Fruit fly (Drosophila melanogaster) whole organism, wandering third instar larva: Measurements from ENCODE around the gene CG12024.

Experiments used
- CG32264 ChIP-seq: fragments of 200-800 bp; sonication (Bioruptor generic); optimal IDR thresholded peaks from 2 replicates; lab custom pipeline; 2016; ENCODE audit warnings: missing biosample characterization, missing genetic modification characterization
- CrebA ChIP-seq: fragments of 200-800 bp; sonication (Bioruptor generic); optimal IDR thresholded peaks from 2 replicates; lab custom pipeline; 2016; ENCODE audit warnings: missing biosample characterization, mild to moderate bottlenecking, missing genetic modification characterization, borderline replicate concordance
- Dfd ChIP-seq: fragments of >200 bp; optimal IDR thresholded peaks from 2 replicates; lab custom pipeline; 2017; ENCODE audit warnings: missing biosample characterization, missing genetic modification characterization
- Dif ChIP-seq: fragments of 200-275, 200-300 bp; sonication (Bioruptor generic); optimal IDR thresholded peaks from 2 replicates; lab custom pipeline; 2018; ENCODE audit warnings: missing biosample characterization, missing genetic modification characterization; ENCODE audit not compliant: partially characterized antibody
- GATAd ChIP-seq: sonication (Bioruptor generic); optimal IDR thresholded peaks from 2 replicates; lab custom pipeline; 2016; ENCODE audit warnings: missing biosample characterization, missing genetic modification characterization
- Hr78 ChIP-seq: fragments of >200 bp; optimal IDR thresholded peaks from 2 replicates; lab custom pipeline; 2017; ENCODE audit warnings: missing biosample characterization, missing genetic modification characterization
- Sp1 ChIP-seq: fragments of 200-800 bp; sonication (Bioruptor generic); optimal IDR thresholded peaks from 3 replicates; lab custom pipeline; 2019; ENCODE audit warnings: missing biosample characterization, mild to moderate bottlenecking, missing genetic modification characterization, moderate library complexity
- br ChIP-seq: fragments of 200-800 bp; sonication (Bioruptor generic); optimal IDR thresholded peaks from 2 replicates; lab custom pipeline; 2016; ENCODE audit warnings: missing biosample characterization, missing genetic modification characterization
- dsf ChIP-seq: sonication (Bioruptor generic); optimal IDR thresholded peaks from 2 replicates; lab custom pipeline; 2016; ENCODE audit warnings: missing biosample characterization, missing genetic modification characterization, borderline replicate concordance
- h ChIP-seq: fragments of 200-800 bp; sonication (Bioruptor generic); optimal IDR thresholded peaks from 3 replicates; lab custom pipeline; 2016; ENCODE audit warnings: missing biosample characterization, mild to moderate bottlenecking, missing genetic modification characterization

DNA sequence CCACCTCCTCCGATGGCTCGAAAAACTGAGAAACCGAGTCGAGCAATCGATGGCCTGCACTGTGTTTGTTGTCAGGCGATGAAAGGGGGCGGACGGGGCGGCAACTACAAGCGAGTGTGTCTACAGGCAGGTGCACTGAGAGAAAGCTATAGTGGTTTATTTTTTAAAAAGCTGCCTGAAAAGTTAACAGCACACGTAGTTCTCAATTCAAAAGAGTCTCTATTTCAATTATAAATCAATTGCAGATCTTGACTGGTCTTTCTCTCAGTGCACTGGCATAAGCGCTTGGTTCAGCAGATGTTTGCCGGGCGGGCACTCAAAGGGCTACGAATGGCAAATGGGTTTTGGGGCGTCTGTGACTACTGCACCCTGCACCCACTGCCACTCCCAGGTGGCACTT is 23.7 kb downstream of the CG12024 start:
- no peak for TF ChIP-seq Dfd (GFP tag; lab: Kevin White, UChicago)
- no peak for TF ChIP-seq Dif (GFP tag; lab: Kevin White, UChicago)
- no peak for TF ChIP-seq CG32264
- TF ChIP-seq Hr78 (GFP tag; lab: Kevin White, UChicago), result no peak
- no peak for TF ChIP-seq Sp1
- TF ChIP-seq br (GFP tag; lab: Kevin White, UChicago), result no peak
- no peak for TF ChIP-seq CrebA (GFP tag; lab: Kevin White, UChicago)
- peak; percentile 29 for TF ChIP-seq h (GFP tag; lab: Kevin White, UChicago)
- TF ChIP-seq GATAd, result no peak
- TF ChIP-seq dsf (GFP tag; lab: Kevin White, UChicago), result no peak
